Fruit fly (Drosophila melanogaster) whole organism, wandering third instar larva: ENCODE results near the gene CG33270.

ENCODE experiments used
- Hnf4 ChIP-seq: fragments of 200-800 bp; sonication (Bioruptor generic); optimal IDR thresholded peaks from 2 replicates; lab custom pipeline; 2016; ENCODE audit warnings: missing biosample characterization, mild to moderate bottlenecking, missing genetic modification characterization
- Hr78 ChIP-seq: fragments of >200 bp; optimal IDR thresholded peaks from 2 replicates; lab custom pipeline; 2017; ENCODE audit warnings: missing biosample characterization, missing genetic modification characterization
- Hr83 ChIP-seq: fragments of 200-300 bp; sonication (Bioruptor generic); optimal IDR thresholded peaks from 2 replicates; lab custom pipeline; 2016; ENCODE audit warnings: missing biosample characterization, mild to moderate bottlenecking, missing genetic modification characterization, moderate library complexity; ENCODE audit not compliant: poor library complexity, severe bottlenecking
- Myc ChIP-seq: fragments of >200 bp; optimal IDR thresholded peaks from 2 replicates; lab custom pipeline; 2017
- h ChIP-seq: fragments of 200-800 bp; sonication (Bioruptor generic); optimal IDR thresholded peaks from 3 replicates; lab custom pipeline; 2016; ENCODE audit warnings: missing biosample characterization, mild to moderate bottlenecking, missing genetic modification characterization
- pan ChIP-seq: fragments of >200 bp; optimal IDR thresholded peaks from 2 replicates; lab custom pipeline; 2017
- psq ChIP-seq: fragments of 200-800 bp; sonication (Bioruptor generic); optimal IDR thresholded peaks from 3 replicates; lab custom pipeline; 2017; ENCODE audit warnings: missing biosample characterization, mild to moderate bottlenecking, missing genetic modification characterization, moderate library complexity
- usp ChIP-seq: fragments of >200 bp; optimal IDR thresholded peaks from 2 replicates; lab custom pipeline; 2017; ENCODE audit warnings: missing biosample characterization, missing genetic modification characterization

DNA sequence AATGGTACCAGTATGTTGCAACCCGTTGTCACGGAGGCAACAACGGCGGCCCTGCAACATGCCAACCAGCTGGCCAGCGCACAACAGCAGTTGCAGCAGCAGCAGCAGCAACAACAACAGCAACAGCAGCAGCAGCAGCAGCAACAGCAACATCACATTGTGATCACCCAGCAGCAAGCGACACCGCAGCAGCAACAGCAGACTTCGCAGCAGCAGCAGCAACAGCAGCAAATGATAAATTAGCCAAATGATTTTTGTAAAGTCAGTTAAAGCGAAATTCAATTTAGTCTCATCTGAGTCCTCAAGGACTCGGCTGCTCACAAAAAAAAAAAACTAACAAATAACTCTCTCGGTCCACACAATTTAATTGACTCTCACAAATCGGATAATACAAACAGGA, 25.8 kb upstream of the CG33270 start:
- no peak for TF ChIP-seq psq
- TF ChIP-seq Hr78 (GFP tag; lab: Kevin White, UChicago), result no peak
- TF ChIP-seq pan (lab: Kevin White, UChicago), result no peak
- TF ChIP-seq Myc, result no peak
- no peak for TF ChIP-seq Hnf4 (GFP tag; lab: Kevin White, UChicago)
- TF ChIP-seq usp (GFP tag; lab: Kevin White, UChicago), result no peak
- TF ChIP-seq Hr83, result no peak
- no peak for TF ChIP-seq h (GFP tag; lab: Kevin White, UChicago)
